Fruit fly (Drosophila melanogaster): ENCODE results near the gene CG11760.

The CG11760 gene

dm6 chr3R:8731597-8732263 lies 12.7 kb downstream of the CG11760 start, which contains the start of the genes M1BP and CG8202 (continued):
- TF ChIP-seq CG12769 (tag; optimal IDR thresholded peaks at IDR 0.05) (no peak), br (optimal IDR thresholded peaks at IDR 0.05) (no peak), CG13894 (tag; optimal IDR thresholded peaks at IDR 0.05) (no peak), insv (GFP tag; optimal IDR thresholded peaks at IDR 0.05) (peak in 1 of 2 experiments; percentile 74), CG10565 (GFP tag; optimal IDR thresholded peaks at IDR 0.05) (peak; percentile 43), tna (GFP tag; IDR thresholded peaks at IDR 0.05; ENCODE audit: partially characterized antibody) (no peak), Oli (tag; optimal IDR thresholded peaks at IDR 0.05) (peak; percentile 92), Rfx (GFP tag; IDR thresholded peaks at IDR 0.05) (peak; percentile 80), fd64A (GFP tag; optimal IDR thresholded peaks at IDR 0.05) (peak; percentile 18), fu2 (GFP tag; optimal IDR thresholded peaks at IDR 0.05) (peak; percentile 45), dm (GFP tag; optimal IDR thresholded peaks at IDR 0.05) (no peak), stc (GFP tag; IDR thresholded peaks at IDR 0.05) (0 out of 2 replicates have a peak, but pooled peaks have one; percentile 39), HLH3B (GFP tag; IDR thresholded peaks at IDR 0.05) (peak; percentile 58), E2f1 (GFP tag; IDR thresholded peaks at IDR 0.05) (peak; percentile 73; the same call in 1 of the 2 replicates), CrebB (tag; optimal IDR thresholded peaks at IDR 0.05) (peak; percentile 56), ewg (GFP tag; optimal IDR thresholded peaks at IDR 0.05) (peak; percentile 74), sqz (GFP tag; optimal IDR thresholded peaks at IDR 0.05) (no peak), nmo (GFP tag; optimal IDR thresholded peaks at IDR 0.05) (peak; percentile 96), emc (GFP tag; optimal IDR thresholded peaks at IDR 0.05) (peak; percentile 12), bsh (GFP tag; optimal IDR thresholded peaks at IDR 0.05) (peak; percentile 67 to 86), CG43689 (GFP tag; IDR thresholded peaks at IDR 0.05) (peak; percentile 57; the same call in 1 of the 2 replicates), aop (GFP tag; IDR thresholded peaks at IDR 0.05) (0 out of 2 replicates have a peak, but pooled peaks have one; percentile 4), pnt (GFP tag; optimal IDR thresholded peaks at IDR 0.05) (peak; percentile 70), CG2199 (GFP tag; IDR thresholded peaks at IDR 0.05) (no peak), CG3726 (GFP tag; IDR thresholded peaks at IDR 0.05) (no peak), Fer3 (tag; optimal IDR thresholded peaks at IDR 0.05) (peak; percentile 75), CG3838 (GFP tag; optimal IDR thresholded peaks at IDR 0.05) (peak; percentile 24), Hand (GFP tag; optimal IDR thresholded peaks at IDR 0.05) (peak; percentile 84), CG12236 (GFP tag; optimal IDR thresholded peaks at IDR 0.05) (no peak), CG12104 (GFP tag; optimal IDR thresholded peaks at IDR 0.05) (peak; percentile 87), slp2 (GFP tag; optimal IDR thresholded peaks at IDR 0.05) (peak; percentile 68), Hsf (GFP tag; optimal IDR thresholded peaks at IDR 0.05) (peak; percentile 60), Hmx (GFP tag; optimal IDR thresholded peaks at IDR 0.05) (no peak), tap (tag; optimal IDR thresholded peaks at IDR 0.05) (no peak), CG8290 (GFP tag; optimal IDR thresholded peaks at IDR 0.05) (peak; percentile 83), CG8290 (tag; optimal IDR thresholded peaks at IDR 0.05) (no peak), kni (GFP tag; optimal IDR thresholded peaks at IDR 0.05) (no peak), pita (GFP tag; optimal IDR thresholded peaks at IDR 0.05) (no peak), Six4 (GFP tag; optimal IDR thresholded peaks at IDR 0.05) (peak; percentile 86), cwo (GFP tag; optimal IDR thresholded peaks at IDR 0.05) (peak; percentile 87), pan (optimal IDR thresholded peaks at IDR 0.05) (no peak), pan (GFP tag; optimal IDR thresholded peaks at IDR 0.05 in 1 of 2, IDR thresholded peaks at IDR 0.05 in 1 of 2) (peak in 1 of 2 experiments; percentile 69), kay (GFP tag; optimal IDR thresholded peaks at IDR 0.05) (peak; percentile 49), Taf1 (GFP tag; IDR thresholded peaks at IDR 0.05) (peak; percentile 8; the same call in 1 of the 2 replicates), gem (tag; optimal IDR thresholded peaks at IDR 0.05) (peak; percentile 96), nerfin-1 (tag; optimal IDR thresholded peaks at IDR 0.05) (peak; percentile 90), CG10543 (GFP tag; optimal IDR thresholded peaks at IDR 0.05) (peak; percentile 96), sd (tag; optimal IDR thresholded peaks at IDR 0.05) (peak; percentile 93), Neu2 (GFP tag; optimal IDR thresholded peaks at IDR 0.05; ENCODE audit: borderline replicate concordance) (no peak), Ptx1 (GFP tag; IDR thresholded peaks at IDR 0.05) (peak; percentile 85)
